Worm (Caenorhabditis elegans): ENCODE measurements around the gene best-4.

The best-4 gene

DNA sequence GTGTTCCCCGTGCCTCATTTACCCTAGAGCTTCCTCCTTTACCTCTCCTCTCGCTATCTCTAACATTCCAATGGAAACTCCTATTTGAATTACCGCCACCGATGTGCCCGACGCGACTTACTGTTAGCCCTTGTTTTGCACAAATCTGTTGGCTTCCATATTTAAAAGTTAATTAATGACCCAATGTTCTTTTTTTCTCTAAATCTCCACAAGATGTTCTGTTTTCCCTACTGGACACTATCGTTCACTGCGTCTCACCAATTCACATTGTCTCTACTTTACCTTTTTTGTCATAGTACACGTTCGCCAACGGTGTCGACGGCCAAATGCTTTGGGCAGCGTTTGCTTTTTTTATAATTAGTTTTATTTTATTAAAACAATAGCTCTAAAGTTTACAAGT, 11.1 kb downstream of the best-4 start:
- no peak for TF ChIP-seq pag-3 (tag; optimal IDR thresholded peaks at IDR 0.05; ENCODE audit: borderline replicate concordance)
- no peak for TF ChIP-seq lin-11 (tag; optimal IDR thresholded peaks at IDR 0.05)
- TF ChIP-seq dve-1 (tag; optimal IDR thresholded peaks at IDR 0.05) = no peak
- no peak for TF ChIP-seq elt-4 (tag; optimal IDR thresholded peaks at IDR 0.05)
- no peak for TF ChIP-seq pqm-1 (tag; optimal IDR thresholded peaks at IDR 0.05)
- no peak for TF ChIP-seq T23F11.4 (GFP tag; optimal IDR thresholded peaks at IDR 0.05)
- no peak for TF ChIP-seq ceh-45 (GFP tag; IDR thresholded peaks at IDR 0.05)
